Fruit fly (Drosophila melanogaster): ENCODE measurements around the gene Z600.

Z600 gene

DNA sequence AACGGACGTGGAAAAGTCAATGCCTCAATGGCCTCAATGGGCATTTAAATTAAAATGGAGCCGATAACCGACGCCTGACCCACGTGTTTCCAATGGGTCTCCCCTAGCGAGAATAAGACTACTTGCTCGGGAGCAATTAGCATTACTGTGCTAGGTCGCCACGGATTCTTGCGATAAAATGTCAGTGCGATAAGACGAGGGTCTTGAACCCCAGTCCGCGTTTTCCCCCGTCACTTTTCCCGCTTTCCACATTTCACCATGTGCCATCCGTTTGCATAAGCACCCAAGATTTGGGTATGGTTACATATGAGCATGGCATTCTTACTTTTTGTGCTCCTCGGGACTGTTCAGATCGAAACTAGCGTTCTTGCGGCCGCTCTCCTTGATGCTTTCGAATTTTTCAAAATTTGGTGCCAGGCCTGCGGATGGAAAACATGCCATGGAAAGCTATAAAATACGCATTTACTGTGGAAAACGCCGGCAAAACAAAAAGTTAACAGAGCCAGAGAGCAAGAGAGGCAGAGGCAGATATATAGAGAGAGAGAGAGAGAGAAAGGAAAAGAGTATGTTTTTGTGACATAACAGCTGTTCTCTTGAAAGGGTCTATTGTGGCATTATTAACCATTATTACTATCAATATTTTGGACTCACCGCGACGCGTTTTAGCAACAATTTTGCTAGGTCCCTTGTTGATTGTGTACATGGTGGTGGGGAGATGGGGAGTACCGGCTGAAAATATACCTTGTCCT, 1.5 kb upstream of the Z600 start:
- TF ChIP-seq noc (tag; optimal IDR thresholded peaks at IDR 0.05): no peak

DNA sequence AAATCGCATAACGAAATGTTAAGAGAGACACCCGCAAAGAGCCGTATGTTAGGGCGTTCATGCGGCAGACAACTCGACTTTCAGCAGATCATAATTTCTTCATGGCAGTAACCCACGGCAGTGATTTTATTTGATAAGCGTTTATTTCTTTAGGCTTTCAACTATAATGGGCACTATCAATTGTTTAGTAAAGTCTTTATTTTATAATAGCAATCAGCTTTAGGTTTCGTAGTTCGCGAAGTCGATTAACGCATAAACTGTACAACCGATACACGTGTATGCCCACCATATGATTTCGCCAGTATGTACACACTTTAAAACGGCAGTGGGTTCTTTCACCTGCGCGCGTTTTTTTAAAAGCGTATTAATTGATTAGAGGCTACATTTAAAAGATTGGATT, 628 bp upstream of the Z600 start, which contains the start of gene CG7841:
TSS of gene CG7841 (minus strand) at position 20 of the 400 bp plus-strand sequence.
- peak; percentile 99 for TF ChIP-seq noc (tag; optimal IDR thresholded peaks at IDR 0.05)

DNA sequence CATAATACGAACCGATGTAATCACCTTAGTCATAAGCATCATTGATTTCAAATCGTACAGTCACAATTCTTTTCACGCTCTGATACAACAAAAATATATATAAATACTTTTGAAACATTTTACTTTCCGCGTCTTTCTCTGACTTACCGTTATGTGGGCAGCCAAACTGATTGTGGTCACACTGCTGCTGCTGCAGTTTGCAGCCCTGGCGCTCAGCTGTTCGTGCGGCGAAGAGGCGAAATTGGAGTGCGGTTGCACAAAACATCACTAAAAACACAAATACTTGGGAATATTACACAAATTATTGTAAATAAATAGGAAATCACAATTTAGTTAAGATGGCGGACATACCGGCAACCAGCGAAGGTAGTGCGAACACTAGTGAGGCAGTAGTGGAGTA, 537 bp downstream of the Z600 start, which contains the start of the genes gdl and gdl-ORF39:
TSS of gene gdl (plus strand) at position 48 of the 400 bp plus-strand sequence.
TSS of gene gdl-ORF39 (plus strand) at position 48 of the 400 bp plus-strand sequence.
- TF ChIP-seq noc (tag; optimal IDR thresholded peaks at IDR 0.05): no peak

DNA sequence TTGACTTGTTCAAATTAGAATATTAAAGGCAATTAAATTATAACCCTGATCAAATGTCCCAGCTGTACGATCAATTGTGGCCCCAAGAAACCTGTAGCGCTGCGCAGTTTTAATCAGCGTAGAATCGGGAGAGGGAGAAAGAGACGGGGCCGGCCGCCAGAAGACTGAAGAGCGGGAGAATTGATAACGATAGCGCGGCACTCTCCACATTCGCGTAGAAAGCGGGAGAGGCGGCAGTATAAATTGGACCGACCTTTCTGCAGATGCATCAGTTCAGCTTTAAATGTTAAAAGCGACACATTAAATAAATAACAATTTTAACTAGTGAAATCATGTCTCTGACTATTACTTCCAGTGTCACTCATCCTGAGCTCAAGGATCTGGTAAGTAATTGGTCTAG, 1.9 kb downstream of the Z600 start, which contains the start of gene MsrA:
TSS of gene MsrA (plus strand) at position 266 of the 400 bp plus-strand sequence.
- TF ChIP-seq noc (tag; optimal IDR thresholded peaks at IDR 0.05): peak; percentile 16

DNA sequence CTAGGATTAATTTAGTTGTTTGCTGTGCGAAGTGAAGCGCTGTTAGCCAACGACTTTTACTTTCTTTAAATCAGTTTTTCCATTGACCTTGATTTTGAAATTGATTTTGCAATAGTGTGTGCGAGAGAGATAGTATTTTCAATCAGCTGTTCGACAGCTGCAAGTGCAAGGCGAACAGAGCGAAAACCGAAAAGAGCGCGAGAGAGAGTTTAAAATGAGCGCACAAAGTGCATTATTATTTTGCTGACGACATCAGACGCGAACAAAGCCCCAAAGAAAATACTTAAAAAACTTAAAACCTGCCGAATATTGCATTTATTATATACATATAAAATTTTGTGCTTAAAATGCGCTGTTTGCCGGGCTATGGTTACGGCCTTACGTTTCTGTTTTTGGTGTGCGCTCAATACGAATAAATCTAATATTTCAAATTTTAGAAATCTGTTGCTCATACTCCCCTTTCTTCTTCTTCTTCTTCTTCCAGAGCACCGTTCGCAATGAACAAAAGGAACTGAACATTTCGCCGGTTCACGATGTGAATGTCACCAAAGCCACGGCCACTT, 2.9 kb downstream of the Z600 start:
- no peak for TF ChIP-seq noc (tag; optimal IDR thresholded peaks at IDR 0.05)

DNA sequence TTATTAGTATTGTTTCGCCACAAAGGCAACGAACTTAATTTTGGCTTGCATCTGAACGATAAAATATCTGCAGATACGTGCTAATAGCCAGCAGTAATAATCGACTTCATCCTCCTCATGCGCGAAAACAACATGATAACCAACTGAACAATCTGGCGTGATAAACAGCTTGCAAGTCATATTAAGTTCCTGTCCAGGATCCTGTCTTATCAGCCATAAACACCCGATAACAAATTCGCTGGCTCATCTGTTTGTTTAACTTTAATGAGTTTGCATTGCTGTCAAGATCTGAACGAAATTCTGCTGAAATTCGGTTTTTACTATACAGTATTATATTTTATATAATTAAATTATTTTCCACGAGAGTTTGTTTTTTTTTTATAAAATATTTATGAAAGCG, 4.4 kb downstream of the Z600 start:
- no peak for TF ChIP-seq noc (tag; optimal IDR thresholded peaks at IDR 0.05)

DNA sequence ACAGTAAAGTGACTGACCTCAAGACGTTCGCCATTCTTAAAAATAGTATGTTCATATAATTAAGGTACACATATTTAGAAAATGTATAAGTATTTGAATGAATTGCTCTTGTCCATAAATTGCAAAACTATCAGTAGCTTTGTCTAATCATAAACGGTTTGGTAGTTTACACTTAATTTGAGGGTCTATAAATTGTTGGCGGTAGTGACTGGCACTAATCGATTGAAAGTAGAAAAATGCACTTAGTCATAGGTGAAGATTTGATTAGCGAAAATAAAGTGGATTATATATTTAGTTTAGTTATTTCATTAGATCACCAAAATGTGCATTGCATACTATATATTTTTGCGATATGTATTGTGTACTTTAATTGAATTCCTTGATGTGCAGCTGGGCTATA, 4.9 kb downstream of the Z600 start:
- peak; percentile 42 for TF ChIP-seq noc (tag; optimal IDR thresholded peaks at IDR 0.05)

DNA sequence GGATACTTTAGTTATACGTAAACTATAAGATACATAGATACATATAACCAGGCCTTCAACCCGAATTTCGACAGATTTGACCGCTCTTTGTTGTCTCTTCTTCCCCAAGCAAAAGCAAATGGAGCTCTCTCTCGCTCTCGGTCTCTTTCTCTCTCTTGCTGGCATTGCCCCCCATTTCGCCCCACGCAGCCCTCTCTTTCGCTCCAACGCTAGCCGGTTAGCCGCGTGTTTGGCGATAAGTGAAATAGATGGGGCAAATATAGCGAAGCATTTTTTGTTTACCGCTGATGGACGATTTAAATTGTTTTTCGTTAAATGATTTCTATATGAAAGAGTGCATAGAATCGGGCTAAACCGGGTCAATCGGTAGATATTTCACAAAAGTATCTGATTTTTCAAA, 5.5 kb downstream of the Z600 start:
- TF ChIP-seq noc (tag; optimal IDR thresholded peaks at IDR 0.05): peak; percentile 61

DNA sequence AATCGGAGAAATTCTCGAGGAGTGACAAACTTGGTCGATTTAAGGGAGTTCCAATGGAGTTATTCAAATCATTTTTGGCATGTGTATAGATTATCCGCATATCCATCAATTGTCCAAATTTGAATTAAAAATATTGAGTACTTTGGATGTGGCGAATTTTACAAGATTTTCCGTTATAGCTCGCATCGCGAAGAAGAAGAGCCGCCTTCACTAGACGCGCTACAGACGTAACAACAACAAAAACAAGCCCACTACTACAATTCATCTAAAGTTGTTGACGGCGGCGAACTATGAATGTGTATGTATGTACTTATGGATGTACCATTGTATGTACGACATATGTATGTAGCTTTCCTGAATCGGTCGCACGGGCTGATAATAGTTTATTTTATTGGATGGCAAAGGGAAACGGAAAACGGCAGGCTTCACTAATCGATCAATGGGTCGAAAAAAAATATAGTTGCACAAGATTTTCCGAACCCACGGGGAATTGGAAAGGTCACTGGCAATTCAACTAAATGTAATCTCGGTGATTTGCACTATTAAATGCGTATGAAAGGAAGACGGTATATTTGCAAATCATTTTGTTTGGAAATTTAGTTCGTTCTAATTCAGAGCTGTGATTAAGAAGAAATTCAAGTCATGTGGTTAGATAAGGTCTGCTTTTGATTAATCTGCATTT, 6.1 kb downstream of the Z600 start:
- TF ChIP-seq noc (tag; optimal IDR thresholded peaks at IDR 0.05): peak; percentile 3

DNA sequence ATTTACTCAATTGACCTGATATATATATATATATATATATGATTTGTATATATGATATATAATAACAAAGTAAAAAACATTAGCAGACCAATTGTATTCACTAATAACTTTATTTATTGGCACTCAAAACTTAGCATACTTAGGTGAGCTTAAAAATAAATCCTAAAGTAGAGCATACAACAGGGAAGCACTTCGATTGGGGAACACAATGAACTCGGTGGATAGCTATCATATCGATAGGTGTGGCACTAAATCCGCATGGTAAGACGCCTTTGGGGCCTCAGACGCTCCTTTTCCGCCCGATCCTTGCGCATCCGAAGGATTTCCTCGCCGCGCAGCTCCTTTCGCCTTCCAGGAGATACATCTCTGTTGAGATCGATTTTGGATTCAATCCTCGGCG, 7.6 kb downstream of the Z600 start:
- TF ChIP-seq noc (tag; optimal IDR thresholded peaks at IDR 0.05): no peak

DNA sequence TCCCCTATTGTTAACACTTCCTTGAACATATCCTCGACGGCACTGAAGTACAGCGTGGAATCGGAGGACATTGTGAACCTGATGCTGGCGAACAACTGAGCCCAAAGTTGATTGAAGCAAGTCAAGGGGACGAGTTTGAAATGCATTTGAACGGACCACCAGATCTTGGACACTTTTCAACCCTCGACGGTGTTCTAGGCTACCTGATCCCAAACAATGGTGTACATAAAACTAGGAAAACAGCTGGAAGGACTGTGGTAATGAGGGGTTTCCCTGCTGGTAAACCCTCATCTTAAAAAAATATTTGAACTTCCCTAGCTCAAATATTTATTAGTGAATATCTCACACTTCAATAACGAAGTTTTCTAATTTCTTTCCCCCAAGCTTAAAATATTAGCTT, 8.1 kb downstream of the Z600 start, which contains the start of gene CG13454:
TSS of gene CG13454 (minus strand) at position 101 of the 400 bp plus-strand sequence.
- TF ChIP-seq noc (tag; optimal IDR thresholded peaks at IDR 0.05): no peak

DNA sequence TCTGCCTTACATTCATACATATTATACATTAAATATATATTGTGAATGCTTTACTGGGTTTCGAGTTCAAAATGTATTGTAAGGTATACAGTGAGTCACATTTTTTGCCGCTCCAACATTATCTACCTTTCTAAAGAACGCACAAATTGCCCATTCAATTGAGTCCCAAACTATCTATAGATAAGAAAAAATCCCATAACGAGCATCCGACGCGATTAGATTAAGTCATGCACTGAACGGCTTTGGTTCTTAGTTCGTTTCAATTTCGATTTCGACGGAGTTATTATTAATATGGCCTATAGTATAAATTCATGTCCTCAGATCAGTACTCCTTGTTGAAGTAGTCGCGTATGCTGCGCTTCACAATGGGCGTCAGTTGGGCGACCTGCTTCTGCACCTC, 8.6 kb downstream of the Z600 start:
- TF ChIP-seq noc (tag; optimal IDR thresholded peaks at IDR 0.05): no peak

DNA sequence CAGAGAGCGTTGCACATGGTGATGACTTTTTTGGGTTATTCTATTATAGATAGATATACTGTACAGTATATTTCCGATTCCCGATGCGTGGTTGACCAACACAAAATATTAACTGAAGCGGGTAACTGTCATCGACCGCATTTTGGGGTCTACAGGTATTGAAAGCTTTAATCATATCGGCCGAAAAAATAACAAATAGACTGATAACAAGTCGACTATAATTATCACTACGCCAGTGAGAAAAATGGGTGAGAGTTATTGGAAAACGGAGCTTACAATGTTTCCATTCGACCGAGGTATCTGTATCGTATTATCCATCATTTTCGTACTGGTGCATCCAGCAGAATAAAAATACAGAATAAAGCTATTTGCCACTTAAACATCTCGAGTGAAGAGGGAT, 9.5 kb downstream of the Z600 start:
- no peak for TF ChIP-seq noc (tag; optimal IDR thresholded peaks at IDR 0.05)

DNA sequence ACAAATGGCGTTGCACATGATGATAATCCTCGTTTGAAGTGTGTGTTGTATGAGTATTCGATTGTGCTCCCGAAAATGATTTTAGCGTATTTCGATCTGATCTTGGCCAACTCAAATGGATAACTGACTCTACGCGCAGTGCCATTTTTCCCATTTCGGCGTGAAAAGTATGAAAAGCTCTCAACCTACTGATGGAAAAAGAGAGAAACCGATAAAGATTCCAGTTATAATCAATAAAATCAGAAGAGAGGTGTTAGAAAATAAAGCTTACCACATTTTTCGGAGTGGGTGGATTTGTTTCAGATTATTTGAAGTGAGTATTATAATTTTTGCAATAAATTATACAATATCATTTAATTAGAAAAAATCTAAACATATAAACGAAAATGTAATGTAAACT, 10.6 kb downstream of the Z600 start, which contains the start of gene mex1:
TSS of gene mex1 (minus strand) at position 101 of the 400 bp plus-strand sequence.
- no peak for TF ChIP-seq noc (tag; optimal IDR thresholded peaks at IDR 0.05)

DNA sequence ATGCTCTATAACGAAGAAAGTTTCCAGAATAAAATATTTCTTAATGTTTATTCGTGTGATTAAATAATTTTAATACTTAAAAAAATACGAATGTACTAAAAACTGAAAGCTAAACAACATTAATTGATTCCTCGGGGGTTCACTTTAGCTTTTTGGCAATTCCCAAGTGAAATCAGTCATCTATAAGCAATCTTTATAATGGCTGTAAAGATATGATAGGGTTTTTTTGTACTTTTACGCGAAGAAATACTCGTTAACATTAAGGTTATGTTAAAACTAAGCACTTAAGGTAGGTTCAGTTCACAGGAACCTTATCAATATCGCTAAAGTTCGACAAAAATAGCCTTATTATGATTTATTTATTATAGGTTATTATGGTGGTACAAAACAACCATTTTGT, 11.1 kb downstream of the Z600 start:
- TF ChIP-seq noc (tag; optimal IDR thresholded peaks at IDR 0.05): no peak

DNA sequence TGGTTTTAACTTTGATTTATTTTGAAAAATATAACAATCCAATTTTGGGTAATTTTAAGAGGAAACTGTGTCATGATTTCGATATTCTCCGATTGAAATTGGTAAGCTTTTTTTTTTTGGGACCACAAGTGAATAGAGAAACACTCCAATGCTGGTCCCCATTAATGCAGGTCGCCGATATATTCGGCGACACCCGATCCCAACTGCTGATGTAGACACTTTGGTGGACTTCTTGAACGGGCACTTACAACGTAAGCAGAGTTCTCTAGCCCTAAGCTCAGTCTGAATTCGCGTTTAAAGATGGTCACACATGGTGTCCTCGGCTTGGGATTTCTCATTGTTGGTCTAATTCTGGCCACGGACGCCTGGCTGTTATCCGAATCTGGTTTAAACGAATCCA, 11.5 kb downstream of the Z600 start, which contains the start of gene yellow-k:
TSS of gene yellow-k (plus strand) at position 301 of the 400 bp plus-strand sequence.
- no peak for TF ChIP-seq noc (tag; optimal IDR thresholded peaks at IDR 0.05)

Data from whole organism, larva.